Worm (Caenorhabditis elegans): Measurements from ENCODE around the gene Y47D3A.32.

DNA sequence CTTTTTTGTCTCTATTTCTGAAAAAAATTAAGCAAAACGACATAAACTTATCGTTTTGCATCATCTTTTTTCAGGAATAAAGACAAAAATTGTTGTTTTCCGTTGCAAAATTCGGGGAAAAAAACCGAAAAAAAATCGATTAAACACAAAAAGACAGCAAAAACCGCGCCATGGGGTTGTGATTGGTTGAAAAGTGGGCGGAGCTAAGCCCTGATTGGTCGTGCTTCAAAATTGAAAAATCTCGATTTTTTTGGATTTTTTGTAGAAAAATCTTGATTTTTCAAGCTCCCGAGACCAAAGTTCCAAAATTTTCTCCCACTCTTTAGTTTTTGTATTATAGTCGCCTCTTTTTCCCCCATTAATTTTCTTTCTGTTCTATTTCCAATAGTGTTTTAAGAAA lies 13.9 kb upstream of the Y47D3A.32 start:
- TF ChIP-seq xbp-1 (tag; optimal IDR thresholded peaks at IDR 0.05), result no peak
- TF ChIP-seq nhr-76 (tag; optimal IDR thresholded peaks at IDR 0.05), result no peak
- TF ChIP-seq skn-1 (tag; optimal IDR thresholded peaks at IDR 0.05), result no peak
- no peak for TF ChIP-seq nhr-85 (tag)
- no peak for TF ChIP-seq zag-1 (tag; optimal IDR thresholded peaks at IDR 0.05)
- no peak for TF ChIP-seq ama-1 (optimal IDR thresholded peaks at IDR 0.05)
- no peak for TF ChIP-seq nhr-12 (tag; optimal IDR thresholded peaks at IDR 0.05)
- no peak for TF ChIP-seq elt-2 (tag; optimal IDR thresholded peaks at IDR 0.05)
- TF ChIP-seq efl-1 (optimal IDR thresholded peaks at IDR 0.05), result no peak
- no peak for TF ChIP-seq efl-1 (GFP tag; optimal IDR thresholded peaks at IDR 0.05 in 1 of 2)
